Worm (Caenorhabditis elegans) whole organism, L1 larva: Measurements from ENCODE around the gene hda-2.

Experiments
- aly-2 ChIP-seq: fragments of 150-350 bp; optimal IDR thresholded peaks from 2 replicates; lab custom pipeline; 2014; ENCODE audit warnings: missing biosample characterization, missing genetic modification characterization
- ama-1 ChIP-seq: fragments of 150-350 bp; optimal IDR thresholded peaks from 2 replicates; lab custom pipeline; 2014
- egl-27 ChIP-seq, 2 experiments: fragments of 150-350 bp in 1 of 2; sonication (generic microtip); optimal IDR thresholded peaks; 3 replicates each; lab custom pipeline; 2017 to 2018; ENCODE audit warnings: missing biosample characterization in 2 of 2, missing genetic modification characterization in 2 of 2, missing genetic modification reagents in 2 of 2
- elt-3 ChIP-seq, 6 experiments: fragments of 150-350 bp in 1 of 6; sonication (generic microtip); optimal IDR thresholded peaks; 2 replicates each; lab custom pipeline; 2017 to 2018; ENCODE audit warnings: missing biosample characterization in 6 of 6, missing genetic modification characterization in 6 of 6, inconsistent platforms in 1 of 6
- fos-1 ChIP-seq: fragments of 150-350 bp; optimal IDR thresholded peaks from 2 replicates; lab custom pipeline; 2014; ENCODE audit warnings: missing biosample characterization, missing genetic modification characterization
- lin-15B ChIP-seq: fragments of 150-350 bp; sonication (generic microtip); optimal IDR thresholded peaks from 3 replicates; lab custom pipeline; 2014; ENCODE audit warnings: missing biosample characterization, missing genetic modification characterization
- lsy-2 ChIP-seq, 2 experiments: fragments of 150-350 bp; optimal IDR thresholded peaks; 2 replicates each; lab custom pipeline; 2014; ENCODE audit warnings: missing biosample characterization in 2 of 2, missing genetic modification characterization in 2 of 2
- nhr-20 ChIP-seq: sonication (generic microtip); optimal IDR thresholded peaks from 2 replicates; lab custom pipeline; 2016; ENCODE audit warnings: mild to moderate bottlenecking, missing genetic modification characterization, missing compliant biosample characterization
- nhr-71 ChIP-seq: sonication (generic microtip); optimal IDR thresholded peaks from 2 replicates; lab custom pipeline; 2016; ENCODE audit warnings: mild to moderate bottlenecking, missing genetic modification characterization, moderate library complexity, missing compliant biosample characterization
- pax-3 ChIP-seq: fragments of 200-800 bp; sonication (Bioruptor generic); optimal IDR thresholded peaks from 2 replicates; lab custom pipeline; 2018; ENCODE audit warnings: mild to moderate bottlenecking, missing genetic modification characterization, moderate library complexity, missing compliant biosample characterization
- skn-1 ChIP-seq: fragments of 150-350 bp; optimal IDR thresholded peaks from 2 replicates; lab custom pipeline; 2014; ENCODE audit warnings: missing biosample characterization, missing genetic modification characterization
- snpc-4 ChIP-seq: fragments of 150-350 bp; optimal IDR thresholded peaks from 2 replicates; lab custom pipeline; 2014; ENCODE audit warnings: missing biosample characterization, missing genetic modification characterization
- tbx-2 ChIP-seq: sonication (generic microtip); optimal IDR thresholded peaks from 2 replicates; lab custom pipeline; 2016; ENCODE audit warnings: missing genetic modification characterization, missing compliant biosample characterization

DNA sequence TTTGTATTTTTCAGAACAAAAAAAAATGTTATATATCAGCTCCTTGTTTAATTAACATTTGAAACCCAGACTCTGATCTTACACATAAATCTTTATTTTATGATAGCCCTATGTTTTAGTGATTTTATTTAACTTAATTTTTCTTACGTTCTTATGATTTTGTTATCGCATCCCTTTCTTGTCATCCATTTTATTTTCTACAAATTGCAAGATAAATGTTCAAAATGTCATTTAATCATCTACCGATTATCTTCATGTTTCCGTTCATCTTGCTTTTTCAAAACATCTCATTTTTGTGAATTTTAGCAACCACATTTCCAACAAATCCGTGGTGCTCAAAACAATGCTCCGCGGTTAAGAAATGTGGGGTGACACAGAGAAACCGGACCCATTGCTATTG is 46.1 kb downstream of the hda-2 start, which contains the start of gene DH11.5:
- TF ChIP-seq nhr-71 (tag; lab: Kevin White, UChicago) (no peak), pax-3 (tag; lab: Kevin White, UChicago) (no peak), egl-27 (tag; optimal IDR thresholded peaks at IDR 0.05; lab: Kevin White, UChicago) (no peak), lsy-2 (tag; optimal IDR thresholded peaks at IDR 0.05; lab: Kevin White, UChicago) (no peak), tbx-2 (tag; lab: Kevin White, UChicago) (no peak), snpc-4 (tag; lab: Kevin White, UChicago) (no peak), elt-3 (tag; optimal IDR thresholded peaks at IDR 0.05; lab: Kevin White, UChicago) (no peak), nhr-20 (tag; lab: Kevin White, UChicago) (no peak), skn-1 (tag; lab: Kevin White, UChicago) (no peak), lin-15B (tag; lab: Kevin White, UChicago) (no peak), ama-1 (lab: Kevin White, UChicago) (no peak), fos-1 (tag; lab: Kevin White, UChicago) (no peak), aly-2 (tag; lab: Kevin White, UChicago) (no peak)
